Fruit fly (Drosophila melanogaster) whole organism, prepupa: Measurements from ENCODE around the gene CG31633.

Experiments used
- CG10669 ChIP-seq: fragments of 200-800 bp; sonication (Bioruptor generic); optimal IDR thresholded peaks from 3 replicates; lab custom pipeline; 2018; ENCODE audit warnings: missing biosample characterization, mild to moderate bottlenecking, missing genetic modification characterization, moderate library complexity
- CG3032 ChIP-seq: fragments of 200-800 bp; optimal IDR thresholded peaks from 2 replicates; lab custom pipeline; 2019; ENCODE audit warnings: missing biosample characterization, mild to moderate bottlenecking, missing genetic modification characterization, moderate library complexity
- CG7368 ChIP-seq: fragments of 200-800 bp; sonication (Bioruptor generic); optimal IDR thresholded peaks from 3 replicates; lab custom pipeline; 2016; ENCODE audit warnings: missing biosample characterization, missing genetic modification characterization
- Eip75B ChIP-seq: fragments of 200-800 bp; sonication (Bioruptor generic); optimal IDR thresholded peaks from 3 replicates; lab custom pipeline; 2016; ENCODE audit warnings: missing biosample characterization, missing genetic modification characterization
- Hr39 ChIP-seq: fragments of 200-800 bp; sonication (Bioruptor generic); optimal IDR thresholded peaks from 2 replicates; lab custom pipeline; 2016; ENCODE audit warnings: missing biosample characterization, missing genetic modification characterization
- Sox15 ChIP-seq: fragments of 200-800 bp; sonication (Bioruptor generic); optimal IDR thresholded peaks from 3 replicates; lab custom pipeline; 2016; ENCODE audit warnings: missing biosample characterization, missing genetic modification characterization
- lz ChIP-seq: fragments of 200-800 bp; sonication (Bioruptor generic); optimal IDR thresholded peaks from 3 replicates; lab custom pipeline; 2016; ENCODE audit warnings: missing biosample characterization, missing genetic modification characterization
- pdm3 ChIP-seq: fragments of 200-800 bp; sonication (Bioruptor generic); optimal IDR thresholded peaks from 3 replicates; lab custom pipeline; 2016; ENCODE audit warnings: missing biosample characterization, missing genetic modification characterization

DNA sequence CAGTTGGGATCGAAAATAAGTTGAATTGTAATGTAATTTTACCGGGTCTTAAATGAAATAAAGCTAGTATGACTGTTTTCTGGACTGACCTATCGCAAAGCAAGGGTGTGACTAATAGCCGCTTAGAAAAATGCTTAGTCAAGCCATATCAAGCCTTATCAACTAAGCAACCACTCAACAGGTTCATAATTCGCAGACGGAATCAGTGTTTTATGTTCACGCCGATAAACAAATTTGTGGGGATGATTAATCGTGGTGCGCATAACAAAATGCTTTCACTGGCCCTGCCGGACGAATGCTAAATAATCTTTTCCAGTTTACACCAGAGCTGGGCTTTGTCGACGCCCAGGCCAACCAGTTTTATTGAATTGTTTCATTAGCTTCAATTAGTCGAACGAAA is 26.8 kb upstream of the CG31633 start:
- TF ChIP-seq CG3032 (tag; lab: Kevin White, UChicago), result no peak
- TF ChIP-seq Hr39 (GFP tag; lab: Kevin White, UChicago), result no peak
- TF ChIP-seq lz, result no peak
- TF ChIP-seq CG7368 (GFP tag; lab: Kevin White, UChicago), result no peak
- TF ChIP-seq CG10669, result no peak
- no peak for TF ChIP-seq Eip75B (GFP tag; lab: Kevin White, UChicago)
- no peak for TF ChIP-seq pdm3 (GFP tag; lab: Kevin White, UChicago)
- TF ChIP-seq Sox15, result no peak
